Worm (Caenorhabditis elegans): ENCODE data around the gene F44E2.9.

F44E2.9 gene

ce11 chrIII:8889931-8890330, 39.6 kb upstream of the F44E2.9 start, which contains the start of gene lnkn-1:
TSS of gene lnkn-1 (plus strand) at chrIII:8890231.
- TF ChIP-seq pqm-1 (tag; optimal IDR thresholded peaks at IDR 0.05) = no peak
- TF ChIP-seq ceh-18 (tag; optimal IDR thresholded peaks at IDR 0.05) = no peak
- TF ChIP-seq unc-55 (GFP tag; optimal IDR thresholded peaks at IDR 0.05) = no peak
- no peak for TF ChIP-seq sdc-2 (tag; optimal IDR thresholded peaks at IDR 0.05)
- no peak for TF ChIP-seq K02D7.2 (tag; optimal IDR thresholded peaks at IDR 0.05)
- no peak for TF ChIP-seq gmeb-2 (tag; optimal IDR thresholded peaks at IDR 0.05)
- no peak for TF ChIP-seq sox-2 (GFP tag; IDR thresholded peaks at IDR 0.05)
- TF ChIP-seq ceh-30 (tag; optimal IDR thresholded peaks at IDR 0.05) = no peak
- TF ChIP-seq rnt-1 (tag; optimal IDR thresholded peaks at IDR 0.05) = no peak
- no peak for TF ChIP-seq mec-3 (tag; optimal IDR thresholded peaks at IDR 0.05; ENCODE audit: borderline replicate concordance)
- TF ChIP-seq ceh-34 (tag; optimal IDR thresholded peaks at IDR 0.05) = no peak
- TF ChIP-seq eyg-1 (tag; optimal IDR thresholded peaks at IDR 0.05) = no peak
- no peak for TF ChIP-seq sox-4 (tag; optimal IDR thresholded peaks at IDR 0.05)

DNA sequence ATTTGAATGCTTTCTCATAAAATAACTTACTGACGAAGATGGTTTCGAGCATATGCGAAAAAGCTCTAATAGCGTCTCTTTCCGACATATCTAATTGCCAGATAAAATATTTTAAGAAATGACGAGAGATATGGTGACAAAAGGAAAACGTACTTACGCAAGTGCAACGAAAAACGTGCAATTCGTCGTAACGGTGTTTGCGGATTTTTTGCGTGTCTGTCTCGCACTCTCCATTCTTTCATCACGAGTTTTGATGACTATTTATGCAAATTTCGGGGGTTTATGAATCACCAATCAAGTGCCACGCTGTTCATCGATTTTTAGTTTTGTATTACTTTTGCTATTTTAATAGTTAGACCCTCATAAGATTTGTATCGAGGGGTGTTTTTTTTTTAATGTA, 38.6 kb upstream of the F44E2.9 start, which contains the start of gene ZK637.14:
Gene ZK637.14 (minus strand): TSS at position 201 of the 400 bp plus-strand sequence.
- TF ChIP-seq unc-55 (GFP tag; optimal IDR thresholded peaks at IDR 0.05) (peak; percentile 35), hlh-13 (GFP tag; optimal IDR thresholded peaks at IDR 0.05) (no peak), tbx-7 (tag; optimal IDR thresholded peaks at IDR 0.05) (no peak), pros-1 (tag; optimal IDR thresholded peaks at IDR 0.05) (no peak), K02D7.2 (tag; optimal IDR thresholded peaks at IDR 0.05) (no peak), nhr-11 (tag; optimal IDR thresholded peaks at IDR 0.05) (no peak), ceh-31 (tag; optimal IDR thresholded peaks at IDR 0.05) (peak; percentile 3), ceh-2 (tag; optimal IDR thresholded peaks at IDR 0.05) (no peak), unc-42 (tag; optimal IDR thresholded peaks at IDR 0.05) (peak; percentile 60), hlh-15 (tag; optimal IDR thresholded peaks at IDR 0.05) (no peak), hlh-30 (tag; optimal IDR thresholded peaks at IDR 0.05; ENCODE audit: insufficient read depth) (peak; percentile 91), nfya-1 (tag; optimal IDR thresholded peaks at IDR 0.05) (peak; percentile 39)

DNA sequence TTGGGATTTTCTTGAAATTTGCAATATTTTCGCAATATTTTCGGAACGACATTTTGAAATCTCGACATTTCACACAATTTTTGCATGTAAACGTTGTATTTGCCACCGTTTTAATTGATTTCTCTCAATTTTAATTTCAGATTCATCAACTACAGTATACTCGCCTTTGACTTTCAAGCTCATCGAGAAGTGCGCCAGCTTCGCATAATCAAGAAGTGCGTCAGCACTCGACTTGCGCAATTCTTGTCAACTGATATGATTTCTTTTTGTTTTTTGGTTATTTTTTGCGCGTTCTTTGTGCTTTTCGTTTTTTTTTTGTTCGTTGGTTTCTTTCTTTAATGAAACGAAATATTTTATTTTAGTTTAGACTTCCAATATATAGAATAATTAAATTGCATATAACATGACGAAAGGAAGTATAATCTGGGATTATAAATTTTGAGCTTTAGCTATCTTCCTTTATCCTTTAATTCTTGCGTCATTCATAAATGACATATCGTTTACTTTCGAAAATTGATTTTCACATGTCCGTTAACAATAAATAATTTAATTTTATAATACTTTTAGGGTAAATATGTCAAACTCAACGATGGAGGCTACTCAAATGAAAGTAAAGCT, 37.0 kb upstream of the F44E2.9 start, which contains the start of gene famh-136:
Gene famh-136 (plus strand): TSS at position 568 of the 618 bp plus-strand sequence.
- TF ChIP-seq sdc-2 (tag; optimal IDR thresholded peaks at IDR 0.05) = peak; percentile 17
- no peak for TF ChIP-seq ceh-24 (tag; optimal IDR thresholded peaks at IDR 0.05)
- TF ChIP-seq gmeb-2 (tag; optimal IDR thresholded peaks at IDR 0.05) = peak; percentile 35
- TF ChIP-seq Y22D7AL.16 (tag; optimal IDR thresholded peaks at IDR 0.05) = no peak
- peak; percentile 59 for TF ChIP-seq nfya-1 (tag; optimal IDR thresholded peaks at IDR 0.05)
- no peak for TF ChIP-seq unc-86 (tag; optimal IDR thresholded peaks at IDR 0.05)
- TF ChIP-seq fax-1 (tag; optimal IDR thresholded peaks at IDR 0.05) = peak; percentile 7
- no peak for TF ChIP-seq ceh-2 (tag; optimal IDR thresholded peaks at IDR 0.05)
- peak; percentile 39 for TF ChIP-seq ahr-1 (tag; optimal IDR thresholded peaks at IDR 0.05)
- TF ChIP-seq elt-2 (tag; optimal IDR thresholded peaks at IDR 0.05) = peak; percentile 75
- peak; percentile 39 for TF ChIP-seq dve-1 (tag; optimal IDR thresholded peaks at IDR 0.05)
- TF ChIP-seq fkh-10 (GFP tag; optimal IDR thresholded peaks at IDR 0.05) = no peak
- TF ChIP-seq nhr-11 (tag; optimal IDR thresholded peaks at IDR 0.05) = no peak
- no peak for TF ChIP-seq pha-2 (tag; optimal IDR thresholded peaks at IDR 0.05)
- peak; percentile 65 for TF ChIP-seq unc-42 (tag; optimal IDR thresholded peaks at IDR 0.05)
- TF ChIP-seq odd-2 (tag; optimal IDR thresholded peaks at IDR 0.05) = no peak
- TF ChIP-seq lin-11 (tag; optimal IDR thresholded peaks at IDR 0.05) = peak; percentile 26
- peak; percentile 17 for TF ChIP-seq ceh-48 (tag; optimal IDR thresholded peaks at IDR 0.05)
- no peak for TF ChIP-seq F13H6.1 (tag; optimal IDR thresholded peaks at IDR 0.05)
- TF ChIP-seq unc-55 (GFP tag; optimal IDR thresholded peaks at IDR 0.05) = peak; percentile 44
- peak; percentile 20 for TF ChIP-seq ceh-31 (tag; optimal IDR thresholded peaks at IDR 0.05)
- TF ChIP-seq ceh-45 (GFP tag; IDR thresholded peaks at IDR 0.05) = 0 out of 2 replicates have a peak, but pooled peaks have one; percentile 31
- no peak for TF ChIP-seq pha-4 (tag; optimal IDR thresholded peaks at IDR 0.05)
- TF ChIP-seq nhr-232 (tag; optimal IDR thresholded peaks at IDR 0.05) = peak; percentile 39
- peak; percentile 29 for TF ChIP-seq ceh-18 (tag; optimal IDR thresholded peaks at IDR 0.05)
- 0 out of 2 replicates have a peak, but pooled peaks have one; percentile 31 for TF ChIP-seq unc-3 (GFP tag; conservative IDR thresholded peaks at IDR 0.05)
- no peak for TF ChIP-seq unc-3 (tag; optimal IDR thresholded peaks at IDR 0.05)
- TF ChIP-seq K02D7.2 (tag; optimal IDR thresholded peaks at IDR 0.05) = peak; percentile 9
- no peak for TF ChIP-seq tbx-7 (tag; optimal IDR thresholded peaks at IDR 0.05)
- TF ChIP-seq sox-4 (tag; optimal IDR thresholded peaks at IDR 0.05) = peak; percentile 57
- TF ChIP-seq ceh-6 (GFP tag; optimal IDR thresholded peaks at IDR 0.05) = no peak
- TF ChIP-seq pqm-1 (tag; optimal IDR thresholded peaks at IDR 0.05) = peak; percentile 35
- TF ChIP-seq tbx-2 (tag; optimal IDR thresholded peaks at IDR 0.05) = peak; percentile 36
- TF ChIP-seq ttx-3 (tag; optimal IDR thresholded peaks at IDR 0.05) = peak; percentile 26
- TF ChIP-seq ceh-14 (tag; optimal IDR thresholded peaks at IDR 0.05) = peak; percentile 78

Measured in whole organism, late embryonic.